Worm (Caenorhabditis elegans) whole organism, L4/young adult: ENCODE results near the gene F22E5.7.

Experiments
- W03F9.2 ChIP-seq: fragments of 150-350 bp; optimal IDR thresholded peaks from 2 replicates; lab custom pipeline; 2014; ENCODE audit warnings: missing biosample characterization, missing genetic modification characterization
- him-1 ChIP-seq: sonication (generic microtip); optimal IDR thresholded peaks from 2 replicates; lab custom pipeline; 2016; ENCODE audit warnings: missing genotype, missing genetic modification reagents, missing genetic modification characterization, missing compliant biosample characterization

ce11 chrII:2600931-2601330 is 40.9 kb upstream of the F22E5.7 start:
- TF ChIP-seq him-1 (tag; lab: Kevin White, UChicago) (no peak), W03F9.2 (no peak)
